Fruit fly (Drosophila melanogaster) S2 (cell line): ENCODE measurements around the gene NC2beta.

Experiments used
- CG8478 ChIP-seq: fragments of >200 bp; optimal IDR thresholded peaks from 2 replicates; lab custom pipeline; 2018
- CTCF ChIP-seq, 2 experiments: fragments of >200 bp; optimal IDR thresholded peaks; 2 replicates each; lab custom pipeline; 2018

NC2beta gene

dm6 chr2L:15026582-15026981, 19.0 kb downstream of the NC2beta start, which contains the start of gene CG33310:
CG33310 (plus strand) TSS chr2L:15026882.
- TF ChIP-seq CTCF (optimal IDR thresholded peaks at IDR 0.05; lab: Kevin White, UChicago) (no peak), CG8478 (lab: Kevin White, UChicago) (no peak)

- TF ChIP-seq CTCF (optimal IDR thresholded peaks at IDR 0.05; lab: Kevin White, UChicago) (no peak), CG8478 (lab: Kevin White, UChicago) (no peak)
Observed at dm6 chr2L:15031650-15032049, 24.0 kb downstream of the NC2beta start, which contains the start of gene CG31832. CG31832 (minus strand) TSS chr2L:15031750.

DNA sequence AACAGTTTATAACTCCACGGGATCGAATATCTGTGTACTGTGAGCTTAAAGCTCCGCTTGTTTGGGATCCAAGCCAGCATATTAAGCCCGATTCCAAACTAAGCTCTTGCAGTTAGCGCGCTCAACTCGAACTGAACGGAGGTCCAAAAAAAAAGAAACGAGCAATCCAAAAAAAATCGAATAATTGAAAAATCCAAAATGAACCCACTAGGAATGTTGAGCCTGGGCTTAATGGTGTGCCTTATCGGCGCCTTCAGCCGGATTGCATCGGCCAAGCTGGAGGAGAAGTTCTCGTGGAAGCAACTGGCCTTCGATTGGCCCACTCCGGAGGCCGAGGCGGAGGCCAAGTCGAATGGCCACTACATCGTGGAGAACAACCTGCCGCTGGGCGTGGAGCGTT, 27.8 kb downstream of the NC2beta start, which contains the start of gene yellow-c:
Gene yellow-c, plus strand, starts transcription at position 29 of the 400 bp plus-strand sequence.
- TF ChIP-seq CG8478 (lab: Kevin White, UChicago) (no peak), CTCF (optimal IDR thresholded peaks at IDR 0.05; lab: Kevin White, UChicago) (no peak)

dm6 chr2L:15038339-15039308, 31.0 kb downstream of the NC2beta start, which contains the start of gene CIAPIN1:
CIAPIN1 (minus strand) TSS chr2L:15038861.
- no peak for TF ChIP-seq CG8478 (lab: Kevin White, UChicago)

- TF ChIP-seq CTCF (optimal IDR thresholded peaks at IDR 0.05; lab: Kevin White, UChicago), result peak in 1 of 2 experiments; percentile 18
- no peak for TF ChIP-seq CG8478 (lab: Kevin White, UChicago)
Observed at dm6 chr2L:15039309-15039772, 31.7 kb downstream of the NC2beta start.

DNA sequence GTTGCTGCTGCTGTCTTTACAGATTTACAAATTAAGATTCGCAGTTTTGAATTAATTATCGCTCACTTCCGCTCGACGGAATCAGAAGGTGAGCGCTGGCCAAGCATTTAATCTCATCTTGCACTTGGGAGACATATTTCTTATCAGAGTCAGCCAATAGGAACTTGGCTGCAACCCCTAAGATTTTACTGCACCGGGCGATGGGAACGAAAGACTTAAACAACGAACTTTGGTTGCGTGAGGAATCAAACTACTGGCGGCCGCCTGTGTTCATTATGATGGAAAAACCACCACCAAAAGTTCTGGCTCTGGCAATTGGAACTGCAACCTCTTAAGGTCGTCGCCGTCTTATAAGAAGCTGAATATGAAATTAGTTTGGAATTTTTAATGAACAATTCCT, 36.1 kb downstream of the NC2beta start:
- TF ChIP-seq CG8478 (lab: Kevin White, UChicago) (no peak), CTCF (optimal IDR thresholded peaks at IDR 0.05; lab: Kevin White, UChicago) (no peak)

DNA sequence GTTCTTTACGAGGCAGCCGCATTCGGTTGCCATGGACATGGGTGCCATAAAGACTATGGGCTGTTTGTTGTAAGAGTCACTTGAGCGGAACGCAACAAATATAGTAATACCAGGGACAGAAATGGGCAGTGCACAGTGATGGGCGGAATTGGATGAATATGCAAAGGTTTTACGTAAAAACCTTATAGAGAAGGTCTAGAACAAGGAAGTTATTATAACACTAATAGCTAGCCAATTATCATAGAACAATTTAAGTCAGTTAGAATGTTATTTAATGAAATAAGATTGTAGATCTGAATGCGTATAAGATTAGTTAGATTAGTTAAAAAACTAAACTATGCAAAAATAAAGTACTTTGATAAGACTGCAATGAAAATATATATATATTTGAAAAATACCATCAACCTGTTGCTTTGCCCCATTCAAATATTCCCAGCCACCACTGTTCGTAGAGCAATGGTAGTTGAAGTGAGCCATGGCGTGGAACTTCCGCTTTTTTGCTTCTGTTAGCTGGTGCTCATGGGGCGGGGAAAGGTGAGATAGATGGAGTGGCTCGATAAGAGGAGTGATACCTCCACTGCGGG, 45.3 kb downstream of the NC2beta start:
- TF ChIP-seq CG8478 (lab: Kevin White, UChicago) (no peak), CTCF (optimal IDR thresholded peaks at IDR 0.05; lab: Kevin White, UChicago) (no peak)

dm6 chr2L:15055105-15055504, 47.5 kb downstream of the NC2beta start:
- no peak for TF ChIP-seq CG8478 (lab: Kevin White, UChicago)
- TF ChIP-seq CTCF (optimal IDR thresholded peaks at IDR 0.05; lab: Kevin White, UChicago), result no peak

DNA sequence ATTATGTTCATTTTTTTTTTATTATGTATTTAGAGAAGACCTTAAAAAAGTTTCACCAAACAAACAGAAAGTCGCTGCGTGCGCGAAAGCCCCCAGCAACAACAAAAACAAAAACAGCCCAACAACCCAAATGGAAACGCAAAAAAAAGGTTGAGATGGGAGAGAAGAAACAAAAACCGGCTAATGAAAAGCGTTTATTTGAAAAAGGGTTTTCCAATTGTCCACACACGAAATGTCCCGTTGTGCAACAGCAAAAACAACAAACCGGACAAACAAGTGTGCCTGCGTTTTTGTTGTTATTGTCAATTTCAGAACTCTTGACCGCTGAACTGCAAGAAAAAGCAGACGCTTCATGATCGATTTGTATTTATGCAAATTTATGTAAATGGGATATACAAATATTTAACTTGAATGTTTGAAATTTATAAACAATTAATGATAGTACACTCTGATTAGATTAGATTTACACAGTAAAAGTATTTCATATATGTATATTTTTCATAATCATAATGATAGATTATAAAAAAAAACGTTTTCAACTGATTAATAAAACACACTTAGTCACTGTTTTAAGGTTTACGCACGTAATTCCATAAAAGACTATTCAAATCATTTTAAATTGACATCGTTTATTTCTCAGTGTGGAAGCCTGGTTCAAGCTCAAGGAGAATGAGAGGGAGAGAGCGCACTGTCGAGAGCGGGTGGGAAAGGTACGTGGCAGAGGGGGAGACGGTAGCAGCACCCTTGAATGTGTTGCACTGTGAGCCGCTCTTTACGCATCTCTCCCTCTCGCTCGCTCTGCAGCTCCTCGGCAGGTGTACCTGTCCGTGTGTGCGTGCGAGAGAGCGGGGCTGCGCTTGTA, 49.0 kb downstream of the NC2beta start:
- no peak for TF ChIP-seq CG8478 (lab: Kevin White, UChicago)
- TF ChIP-seq CTCF (optimal IDR thresholded peaks at IDR 0.05; lab: Kevin White, UChicago), result no peak

- peak; percentile 14 to 24 for TF ChIP-seq CTCF (optimal IDR thresholded peaks at IDR 0.05; lab: Kevin White, UChicago)
- no peak for TF ChIP-seq CG8478 (lab: Kevin White, UChicago)
Observed at dm6 chr2L:15057225-15058117, 49.9 kb downstream of the NC2beta start, which contains the start of gene ck. ck (minus strand) TSS chr2L:15057862.

- TF ChIP-seq CG8478 (lab: Kevin White, UChicago), result no peak
- no peak for TF ChIP-seq CTCF (optimal IDR thresholded peaks at IDR 0.05; lab: Kevin White, UChicago)
Observed at dm6 chr2L:15058118-15058402, 50.4 kb downstream of the NC2beta start, which contains the start of gene CG33679. CG33679 (plus strand) TSS chr2L:15058303.
